Worm (Caenorhabditis elegans): ENCODE measurements around the gene C01G6.3.

DNA sequence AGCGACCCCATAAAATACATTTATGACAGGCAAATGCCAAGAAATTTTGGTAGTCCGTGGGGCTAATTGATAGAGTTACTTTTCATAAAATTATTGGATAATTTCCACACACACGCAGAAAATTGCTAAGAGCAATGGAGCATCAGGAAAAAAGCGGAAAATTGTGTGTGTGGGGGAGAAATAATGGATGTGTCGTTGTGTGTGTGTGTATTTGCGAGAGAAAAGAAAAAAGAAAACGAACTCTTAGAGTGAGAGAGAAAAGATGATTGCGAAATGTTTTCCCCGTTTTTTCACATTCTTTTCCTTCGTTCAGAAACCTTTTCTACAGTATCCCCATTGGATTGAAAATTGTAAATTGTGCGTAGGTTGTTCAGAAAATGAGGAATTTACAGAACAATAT is 11.9 kb downstream of the C01G6.3 start:
- TF ChIP-seq spr-1 (tag; optimal IDR thresholded peaks at IDR 0.05): no peak
- no peak for TF ChIP-seq nhr-48 (tag; optimal IDR thresholded peaks at IDR 0.05)
- TF ChIP-seq nhr-237 (tag; optimal IDR thresholded peaks at IDR 0.05): no peak
- no peak for TF ChIP-seq mxl-2 (GFP tag; conservative IDR thresholded peaks at IDR 0.05)
- no peak for TF ChIP-seq aly-2 (tag; optimal IDR thresholded peaks at IDR 0.05)
- no peak for TF ChIP-seq egl-27 (tag; optimal IDR thresholded peaks at IDR 0.05)
- TF ChIP-seq ceh-28 (tag; optimal IDR thresholded peaks at IDR 0.05): no peak
- no peak for TF ChIP-seq T26A8.4 (GFP tag; IDR thresholded peaks at IDR 0.05)
- TF ChIP-seq lsy-2 (tag; optimal IDR thresholded peaks at IDR 0.05): peak in 1 of 2 experiments; percentile 78
- TF ChIP-seq fos-1 (tag; optimal IDR thresholded peaks at IDR 0.05): no peak
- no peak for TF ChIP-seq nhr-76 (tag; optimal IDR thresholded peaks at IDR 0.05)
- no peak for TF ChIP-seq ztf-11 (tag; optimal IDR thresholded peaks at IDR 0.05)
- no peak for TF ChIP-seq F26F4.8 (GFP tag; conservative IDR thresholded peaks at IDR 0.05)
- no peak for TF ChIP-seq daf-16 (GFP tag; optimal IDR thresholded peaks at IDR 0.05)
- peak; percentile 8 for TF ChIP-seq daf-16 (tag; optimal IDR thresholded peaks at IDR 0.05)
